Fruit fly (Drosophila melanogaster) whole organism, embryonic: Measurements from ENCODE around the gene GluProRS.

ENCODE experiments used
- BEAF-32 ChIP-seq: fragments of 200-800 bp; sonication (Bioruptor generic); optimal IDR thresholded peaks from 3 replicates; lab custom pipeline; 2017; ENCODE audit warnings: missing biosample characterization, missing genetic modification characterization, mild to moderate bottlenecking, moderate library complexity, missing genetic modification reagents
- CG10267 ChIP-seq: fragments of 200-800 bp; sonication (Bioruptor generic); optimal IDR thresholded peaks from 2 replicates; lab custom pipeline; 2018; ENCODE audit warnings: missing biosample characterization, mild to moderate bottlenecking, missing genetic modification characterization, moderate library complexity
- CG11398 ChIP-seq: fragments of 200-800 bp; sonication (Bioruptor generic); optimal IDR thresholded peaks from 2 replicates; lab custom pipeline; 2016; ENCODE audit warnings: missing biosample characterization, missing genetic modification characterization
- CG12659 ChIP-seq: fragments of 200-800 bp; sonication (Bioruptor generic); optimal IDR thresholded peaks from 3 replicates; lab custom pipeline; 2017; ENCODE audit warnings: mild to moderate bottlenecking, missing biosample characterization, missing genetic modification reagents, missing genetic modification characterization
- CG12744 ChIP-seq: fragments of 200-800 bp; sonication (Bioruptor generic); optimal IDR thresholded peaks from 2 replicates; lab custom pipeline; 2016; ENCODE audit warnings: missing biosample characterization, missing genetic modification characterization
- CG12769 ChIP-seq: fragments of 200-800 bp; sonication (Bioruptor generic); optimal IDR thresholded peaks from 2 replicates; lab custom pipeline; 2019; ENCODE audit warnings: missing biosample characterization, mild to moderate bottlenecking, missing genetic modification characterization, moderate library complexity
- CG12942 ChIP-seq: fragments of 200-800 bp; sonication (Bioruptor generic); optimal IDR thresholded peaks from 3 replicates; lab custom pipeline; 2016; ENCODE audit warnings: missing biosample characterization, missing genetic modification characterization
- CG13287 ChIP-seq: fragments of 200-800 bp; sonication (Bioruptor generic); IDR thresholded peaks from 2 replicates; pipeline ENCODE4 v1.3.6; 2022; ENCODE audit warnings: missing biosample characterization, missing genetic modification characterization; ENCODE audit not compliant: partially characterized antibody
- CG14050 ChIP-seq: fragments of 200-800 bp; sonication (Bioruptor generic); IDR thresholded peaks from 3 replicates; pipeline ENCODE4 v1.3.6; 2022; ENCODE audit warnings: missing biosample characterization, missing genetic modification characterization
- CG14965 ChIP-seq: fragments of 200-800 bp; sonication (Bioruptor generic); optimal IDR thresholded peaks from 2 replicates; lab custom pipeline; 2016; ENCODE audit warnings: missing biosample characterization, missing genetic modification characterization, borderline replicate concordance
- CG2889 ChIP-seq: fragments of 200-800 bp; sonication (Bioruptor generic); IDR thresholded peaks from 3 replicates; pipeline ENCODE4 v1.3.6; 2022; ENCODE audit warnings: missing biosample characterization, missing genetic modification characterization
- CG31365 ChIP-seq: fragments of 200-800 bp; sonication (Bioruptor generic); optimal IDR thresholded peaks from 2 replicates; lab custom pipeline; 2018; ENCODE audit warnings: missing biosample characterization, mild to moderate bottlenecking, missing genetic modification characterization
- CG31388 ChIP-seq: fragments of 200-800 bp; sonication (Bioruptor generic); optimal IDR thresholded peaks from 2 replicates; lab custom pipeline; 2016; ENCODE audit warnings: missing biosample characterization, missing genetic modification characterization
- CG3163 ChIP-seq: fragments of 200-800 bp; sonication (Bioruptor generic); optimal IDR thresholded peaks from 3 replicates; lab custom pipeline; 2016; ENCODE audit warnings: missing biosample characterization, missing genetic modification characterization
- CG3838 ChIP-seq: fragments of 200-800 bp; sonication (Bioruptor generic); optimal IDR thresholded peaks from 3 replicates; lab custom pipeline; 2016; ENCODE audit warnings: missing biosample characterization, missing genetic modification characterization
- CG4404 ChIP-seq: fragments of 200-800 bp; sonication (Bioruptor generic); IDR thresholded peaks from 2 replicates; pipeline ENCODE4 v1.3.6; 2022; ENCODE audit warnings: missing biosample characterization, missing genetic modification characterization
- CG5953 ChIP-seq: fragments of 200-800 bp; sonication (Bioruptor generic); IDR thresholded peaks from 2 replicates; pipeline ENCODE4 v1.3.6; 2022; ENCODE audit warnings: missing biosample characterization, missing genetic modification characterization
- CG6791 ChIP-seq: fragments of 200-800 bp; sonication (Bioruptor generic); IDR thresholded peaks from 3 replicates; pipeline ENCODE4 v1.3.6; 2022; ENCODE audit warnings: missing biosample characterization, missing genetic modification characterization; ENCODE audit not compliant: partially characterized antibody
- CG7271 ChIP-seq: fragments of 200-800 bp; sonication (Bioruptor generic); optimal IDR thresholded peaks from 2 replicates; lab custom pipeline; 2018; ENCODE audit warnings: missing biosample characterization, mild to moderate bottlenecking, missing genetic modification characterization, moderate library complexity
- Dbx ChIP-seq: fragments of 200-800 bp; sonication (Bioruptor generic); IDR thresholded peaks from 3 replicates; pipeline ENCODE4 v1.3.6; 2022; ENCODE audit warnings: missing biosample characterization, missing genetic modification characterization
- E2f1 ChIP-seq: fragments of 200-800 bp; sonication (Bioruptor generic); IDR thresholded peaks from 2 replicates; pipeline ENCODE4 v1.3.6; 2022; ENCODE audit warnings: missing biosample characterization, missing genetic modification characterization
- Eip74EF ChIP-seq, 2 experiments: fragments of 200-800 bp in 1 of 2; fragments of >200 bp in 1 of 2; sonication (Bioruptor generic) in 1 of 2; optimal IDR thresholded peaks; 2 replicates each; lab custom pipeline; 2017 to 2019; ENCODE audit warnings: missing biosample characterization in 2 of 2, missing genetic modification characterization in 2 of 2, mild to moderate bottlenecking in 1 of 2, moderate library complexity in 1 of 2
- Elba2 ChIP-seq: fragments of 200-800 bp; sonication (Bioruptor generic); optimal IDR thresholded peaks from 3 replicates; lab custom pipeline; 2016; ENCODE audit warnings: missing biosample characterization, missing genetic modification characterization
- Fer1 ChIP-seq: fragments of 200-800 bp; sonication (Bioruptor generic); optimal IDR thresholded peaks from 2 replicates; lab custom pipeline; 2017; ENCODE audit warnings: missing biosample characterization, mild to moderate bottlenecking, missing genetic modification characterization
- Fer3 ChIP-seq: fragments of 200-800 bp; sonication (Bioruptor generic); optimal IDR thresholded peaks from 2 replicates; lab custom pipeline; 2018; ENCODE audit warnings: missing biosample characterization, mild to moderate bottlenecking, missing genetic modification characterization, moderate library complexity
- HLHmδ ChIP-seq: fragments of 200-800 bp; sonication (Bioruptor generic); optimal IDR thresholded peaks from 2 replicates; lab custom pipeline; 2018; ENCODE audit warnings: missing biosample characterization, mild to moderate bottlenecking, missing genetic modification characterization, moderate library complexity
- Hr51 ChIP-seq, 2 experiments: fragments of 200-800 bp; sonication (Bioruptor generic); optimal IDR thresholded peaks; 2 replicates in 1 of 2; 3 replicates in 1 of 2; lab custom pipeline; 2016 to 2018; ENCODE audit warnings: missing biosample characterization in 2 of 2, missing genetic modification characterization in 2 of 2, mild to moderate bottlenecking in 1 of 2, moderate library complexity in 1 of 2
- NK7.1 ChIP-seq: fragments of 200-800 bp; sonication (Bioruptor generic); optimal IDR thresholded peaks from 3 replicates; lab custom pipeline; 2016; ENCODE audit warnings: missing biosample characterization, missing genetic modification characterization
- Rx ChIP-seq: fragments of 200-800 bp; sonication (Bioruptor generic); IDR thresholded peaks from 2 replicates; pipeline ENCODE4 v1.3.6; 2022; ENCODE audit warnings: missing biosample characterization, missing genetic modification characterization
- TFAM ChIP-seq: fragments of 200-800 bp; sonication (Bioruptor generic); optimal IDR thresholded peaks from 2 replicates; lab custom pipeline; 2017; ENCODE audit warnings: missing biosample characterization, missing genetic modification characterization, inconsistent platforms
- ara ChIP-seq: fragments of 200-800 bp; sonication (Bioruptor generic); IDR thresholded peaks from 2 replicates; pipeline ENCODE4 v1.3.6; 2022; ENCODE audit warnings: missing biosample characterization, missing genetic modification characterization
- br ChIP-seq: fragments of >200 bp; optimal IDR thresholded peaks from 2 replicates; lab custom pipeline; 2017
- cad ChIP-seq: fragments of >200 bp; optimal IDR thresholded peaks from 2 replicates; lab custom pipeline; 2017; ENCODE audit warnings: missing biosample characterization, missing genetic modification characterization
- corto ChIP-seq: fragments of 200-800 bp; sonication (Bioruptor generic); optimal IDR thresholded peaks from 2 replicates; lab custom pipeline; 2016; ENCODE audit warnings: missing biosample characterization, mild to moderate bottlenecking, missing genetic modification characterization, moderate library complexity
- cwo ChIP-seq: fragments of 200-800 bp; sonication (Bioruptor generic); optimal IDR thresholded peaks from 3 replicates; lab custom pipeline; 2017; ENCODE audit warnings: missing biosample characterization, missing genetic modification characterization, mild to moderate bottlenecking, moderate library complexity, missing genetic modification reagents
- dimm ChIP-seq: fragments of 200-800 bp; sonication (Bioruptor generic); IDR thresholded peaks from 2 replicates; pipeline ENCODE4 v1.3.6; 2022; ENCODE audit warnings: missing biosample characterization, missing genetic modification characterization
- dmrt99B ChIP-seq: fragments of 200-800 bp; sonication (Bioruptor generic); optimal IDR thresholded peaks from 2 replicates; lab custom pipeline; 2018; ENCODE audit warnings: missing biosample characterization, mild to moderate bottlenecking, missing genetic modification characterization, moderate library complexity
- dysf ChIP-seq: fragments of 200-800 bp; sonication (Bioruptor generic); IDR thresholded peaks from 3 replicates; pipeline ENCODE4 v1.3.6; 2022; ENCODE audit warnings: missing biosample characterization, missing genetic modification characterization
- en ChIP-seq: fragments of 200-800 bp; sonication (Bioruptor generic); optimal IDR thresholded peaks from 2 replicates; lab custom pipeline; 2016; ENCODE audit warnings: missing biosample characterization, missing genetic modification characterization
- gcm ChIP-seq: fragments of 200-800 bp; sonication (Bioruptor generic); optimal IDR thresholded peaks from 2 replicates; lab custom pipeline; 2019; ENCODE audit warnings: missing biosample characterization, mild to moderate bottlenecking, missing genetic modification characterization, moderate library complexity
- insv ChIP-seq, 2 experiments: fragments of 200-800 bp; sonication (Bioruptor generic); optimal IDR thresholded peaks; 3 replicates each; lab custom pipeline; 2016 to 2018; ENCODE audit warnings: missing biosample characterization in 2 of 2, missing genetic modification characterization in 2 of 2
- kay ChIP-seq: fragments of 200-800 bp; sonication (Bioruptor generic); optimal IDR thresholded peaks from 2 replicates; lab custom pipeline; 2016; ENCODE audit warnings: missing biosample characterization, missing genetic modification characterization
- lbe ChIP-seq: fragments of 200-800 bp; sonication (Bioruptor generic); optimal IDR thresholded peaks from 2 replicates; lab custom pipeline; 2016; ENCODE audit warnings: missing biosample characterization, mild to moderate bottlenecking, missing genetic modification characterization
- nom ChIP-seq: fragments of 200-800 bp; sonication (Bioruptor generic); optimal IDR thresholded peaks from 2 replicates; lab custom pipeline; 2017; ENCODE audit warnings: missing biosample characterization, missing genetic modification characterization, mild to moderate bottlenecking, moderate library complexity, missing genetic modification reagents
- p53 ChIP-seq: fragments of 200-800 bp; sonication (Bioruptor generic); optimal IDR thresholded peaks from 2 replicates; lab custom pipeline; 2016; ENCODE audit warnings: missing biosample characterization, missing genetic modification characterization
- run ChIP-seq: fragments of 200-800 bp; sonication (Bioruptor generic); optimal IDR thresholded peaks from 3 replicates; lab custom pipeline; 2018; ENCODE audit warnings: missing biosample characterization, mild to moderate bottlenecking, missing genetic modification characterization
- schlank ChIP-seq: fragments of 200-800 bp; sonication (Bioruptor generic); optimal IDR thresholded peaks from 2 replicates; lab custom pipeline; 2018; ENCODE audit warnings: missing biosample characterization, mild to moderate bottlenecking, missing genetic modification characterization
- trem ChIP-seq: fragments of 200-800 bp; optimal IDR thresholded peaks from 3 replicates; lab custom pipeline; 2019; ENCODE audit warnings: missing biosample characterization, mild to moderate bottlenecking, missing genetic modification characterization, moderate library complexity
- usp ChIP-seq: fragments of >200 bp; optimal IDR thresholded peaks from 2 replicates; lab custom pipeline; 2017; ENCODE audit warnings: missing biosample characterization, missing genetic modification characterization
- zf30C ChIP-seq: fragments of 200-800 bp; sonication (Bioruptor generic); optimal IDR thresholded peaks from 3 replicates; lab custom pipeline; 2018; ENCODE audit warnings: missing biosample characterization, mild to moderate bottlenecking, missing genetic modification characterization
- zfh1 ChIP-seq: fragments of 200-800 bp; sonication (Bioruptor generic); IDR thresholded peaks from 3 replicates; pipeline ENCODE4 v1.3.6; 2022; ENCODE audit warnings: missing biosample characterization, missing genetic modification characterization

GluProRS gene

DNA sequence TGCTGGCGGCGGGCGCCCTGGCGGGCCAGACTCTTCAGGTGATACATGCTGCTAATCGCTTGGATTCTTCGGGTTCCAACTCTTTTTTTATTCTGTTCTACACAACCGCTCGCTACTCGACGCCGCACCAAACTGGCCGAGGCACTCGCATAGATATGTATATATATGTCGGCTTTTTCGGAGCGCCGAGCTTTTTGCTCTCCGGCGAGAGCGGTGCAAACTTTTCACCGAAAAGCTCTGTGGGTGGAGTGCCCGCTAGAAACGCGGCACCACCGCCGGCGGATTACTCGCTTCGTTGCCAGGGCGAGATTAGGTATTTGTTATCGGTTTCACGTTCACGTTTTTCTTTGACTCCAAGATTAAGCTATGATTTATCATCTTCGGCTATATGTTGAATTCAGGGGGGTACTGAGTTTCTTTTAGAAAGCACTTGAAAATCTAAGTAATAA lies 15.2 kb downstream of the GluProRS start, which contains the start of gene Gdh (continued):
- TF ChIP-seq schlank (no peak), kay (GFP tag; lab: Kevin White, UChicago) (no peak), dmrt99B (tag; lab: Kevin White, UChicago) (no peak), E2f1 (GFP tag; lab: Robert Waterston, UW) (no peak), cad (no peak), NK7.1 (GFP tag; lab: Kevin White, UChicago) (no peak), Dbx (peak; percentile 59; the same call in 2 of the 3 replicates), CG6791 (GFP tag; lab: Robert Waterston, UW) (no peak), zf30C (no peak), usp (no peak), br (lab: Kevin White, UChicago) (no peak), CG5953 (GFP tag; lab: Robert Waterston, UW) (no peak), CG10267 (no peak), CG12769 (peak; percentile 35), CG12744 (GFP tag; lab: Kevin White, UChicago) (no peak), Fer1 (GFP tag; lab: Kevin White, UChicago) (peak; percentile 69), CG3838 (no peak), trem (no peak), Elba2 (no peak), CG14050 (no peak), insv (GFP tag; optimal IDR thresholded peaks at IDR 0.05; lab: Kevin White, UChicago) (no peak), lbe (GFP tag; lab: Kevin White, UChicago) (peak; percentile 33), gcm (GFP tag; lab: Kevin White, UChicago) (no peak), CG3163 (GFP tag; lab: Kevin White, UChicago) (no peak), TFAM (GFP tag; lab: Kevin White, UChicago) (no peak), Hr51 (GFP tag; optimal IDR thresholded peaks at IDR 0.05; lab: Kevin White, UChicago) (no peak), cwo (GFP tag; lab: Kevin White, UChicago) (peak; percentile 94), CG11398 (GFP tag; lab: Kevin White, UChicago) (no peak), CG14965 (GFP tag; lab: Kevin White, UChicago) (no peak), CG13287 (peak; percentile 74; the same call in 1 of the 2 replicates), dysf (0 out of 3 replicates have a peak, but pooled peaks have one; percentile 18), CG31388 (GFP tag; lab: Kevin White, UChicago) (no peak), Fer3 (tag; lab: Kevin White, UChicago) (no peak), dimm (GFP tag; lab: Robert Waterston, UW) (no peak), corto (GFP tag; lab: Kevin White, UChicago) (no peak), CG2889 (GFP tag; lab: Robert Waterston, UW) (no peak), HLHmδ (GFP tag; lab: Kevin White, UChicago) (no peak), zfh1 (GFP tag; lab: Robert Waterston, UW) (no peak), BEAF-32 (GFP tag; lab: Kevin White, UChicago) (peak; percentile 10), CG7271 (no peak), Rx (GFP tag; lab: Robert Waterston, UW) (no peak), CG4404 (no peak; the same call in 1 of the 2 replicates), CG31365 (tag; lab: Kevin White, UChicago) (peak; percentile 15), Eip74EF (GFP tag; optimal IDR thresholded peaks at IDR 0.05; lab: Kevin White, UChicago) (peak in 1 of 2 experiments; percentile 30), nom (GFP tag; lab: Kevin White, UChicago) (peak; percentile 72), en (no peak), run (tag; lab: Kevin White, UChicago) (no peak), CG12942 (GFP tag; lab: Kevin White, UChicago) (no peak), ara (GFP tag; lab: Robert Waterston, UW) (no peak), p53 (GFP tag; lab: Kevin White, UChicago) (peak; percentile 23), CG12659 (GFP tag; lab: Kevin White, UChicago) (no peak)
